Worm (Caenorhabditis elegans): ENCODE data around the gene cec-7.

cec-7 gene

ce11 chrIII:12870060-12870696 is 7.2 kb downstream of the cec-7 start, which contains the start of gene Y37D8A.6:
Y37D8A.6 (minus strand) TSS chrIII:12870297.
- TF ChIP-seq pha-4 (tag; optimal IDR thresholded peaks at IDR 0.05) = no peak
- peak; percentile 24 for TF ChIP-seq nfya-1 (tag; optimal IDR thresholded peaks at IDR 0.05; ENCODE audit: insufficient read depth)
- no peak for TF ChIP-seq sea-2 (GFP tag; optimal IDR thresholded peaks at IDR 0.05)
- no peak for TF ChIP-seq mml-1 (tag; optimal IDR thresholded peaks at IDR 0.05)
- no peak for TF ChIP-seq fkh-2 (tag; optimal IDR thresholded peaks at IDR 0.05)
- peak; percentile 52 for TF ChIP-seq hmg-11 (tag; optimal IDR thresholded peaks at IDR 0.05)
- no peak for TF ChIP-seq ceh-28 (tag; optimal IDR thresholded peaks at IDR 0.05)
- peak; percentile 4 for TF ChIP-seq nhr-43 (tag; optimal IDR thresholded peaks at IDR 0.05; ENCODE audit: poor library complexity, severe bottlenecking)
- TF ChIP-seq mdl-1 (tag; optimal IDR thresholded peaks at IDR 0.05) = no peak
- TF ChIP-seq lin-15B (tag; optimal IDR thresholded peaks at IDR 0.05) = peak; percentile 15

ce11 chrIII:12864648-12865047 is 12.7 kb downstream of the cec-7 start, which contains the start of gene Y37D8A.8:
Y37D8A.8 (plus strand) TSS chrIII:12864948.
- TF ChIP-seq lsy-12 (tag; optimal IDR thresholded peaks at IDR 0.05) (no peak), elt-2 (tag; optimal IDR thresholded peaks at IDR 0.05) (no peak), daf-12 (tag; optimal IDR thresholded peaks at IDR 0.05) (no peak), ztf-11 (tag; optimal IDR thresholded peaks at IDR 0.05) (no peak), tbx-2 (tag; optimal IDR thresholded peaks at IDR 0.05) (no peak), R02D3.7 (tag; optimal IDR thresholded peaks at IDR 0.05) (no peak), ama-1 (optimal IDR thresholded peaks at IDR 0.05) (no peak), sea-2 (GFP tag; optimal IDR thresholded peaks at IDR 0.05) (no peak), nhr-11 (tag; optimal IDR thresholded peaks at IDR 0.05) (no peak)

- TF ChIP-seq nhr-25 (tag; optimal IDR thresholded peaks at IDR 0.05) (peak; percentile 28), egl-27 (tag; optimal IDR thresholded peaks at IDR 0.05) (no peak), ztf-4 (tag; optimal IDR thresholded peaks at IDR 0.05) (no peak), ceh-82 (tag; optimal IDR thresholded peaks at IDR 0.05) (no peak), ama-1 (optimal IDR thresholded peaks at IDR 0.05) (no peak), hmg-11 (tag; optimal IDR thresholded peaks at IDR 0.05) (no peak)
Observed at ce11 chrIII:12860119-12860518, 17.3 kb downstream of the cec-7 start.

ce11 chrIII:12856628-12857027 is 20.7 kb downstream of the cec-7 start, which contains the start of gene Y37D8A.26:
Y37D8A.26 (minus strand) TSS chrIII:12856728.
- TF ChIP-seq ceh-82 (tag; optimal IDR thresholded peaks at IDR 0.05) (no peak), ceh-9 (tag; optimal IDR thresholded peaks at IDR 0.05) (no peak), nhr-11 (tag; optimal IDR thresholded peaks at IDR 0.05) (no peak), nhr-77 (tag; optimal IDR thresholded peaks at IDR 0.05) (no peak), snpc-4 (tag; optimal IDR thresholded peaks at IDR 0.05) (no peak), sea-2 (GFP tag; optimal IDR thresholded peaks at IDR 0.05) (no peak), aly-2 (tag; optimal IDR thresholded peaks at IDR 0.05) (no peak), tbx-2 (tag; optimal IDR thresholded peaks at IDR 0.05) (no peak), unc-39 (tag; optimal IDR thresholded peaks at IDR 0.05) (no peak), nhr-237 (tag; optimal IDR thresholded peaks at IDR 0.05) (no peak), ceh-28 (tag; optimal IDR thresholded peaks at IDR 0.05) (no peak)

- TF ChIP-seq aly-2 (tag; optimal IDR thresholded peaks at IDR 0.05) (no peak), ceh-28 (tag; optimal IDR thresholded peaks at IDR 0.05) (peak; percentile 23)
Observed at ce11 chrIII:12855394-12855793, 22.0 kb downstream of the cec-7 start, which contains the start of gene Y37D8A.5. Y37D8A.5 (minus strand) TSS chrIII:12855494.

ce11 chrIII:12851034-12851433 is 26.3 kb downstream of the cec-7 start:
- TF ChIP-seq ceh-28 (tag; optimal IDR thresholded peaks at IDR 0.05) (peak; percentile 53), elt-3 (tag; optimal IDR thresholded peaks at IDR 0.05) (peak in 2 of 3 experiments; percentile 31 to 39), mml-1 (tag; optimal IDR thresholded peaks at IDR 0.05) (no peak)

ce11 chrIII:12849691-12850090 is 27.7 kb downstream of the cec-7 start:
- peak; percentile 37 for TF ChIP-seq pqm-1 (tag; optimal IDR thresholded peaks at IDR 0.05)
- peak; percentile 37 for TF ChIP-seq elt-2 (tag; optimal IDR thresholded peaks at IDR 0.05)
- no peak for TF ChIP-seq jun-1 (tag; optimal IDR thresholded peaks at IDR 0.05)
- TF ChIP-seq fkh-2 (tag; optimal IDR thresholded peaks at IDR 0.05) = no peak
- no peak for TF ChIP-seq nhr-237 (tag; optimal IDR thresholded peaks at IDR 0.05)
- no peak for TF ChIP-seq tbx-2 (tag; optimal IDR thresholded peaks at IDR 0.05)
- no peak for TF ChIP-seq ceh-28 (tag; optimal IDR thresholded peaks at IDR 0.05)
